Fruit fly (Drosophila melanogaster) whole organism, prepupa: ENCODE measurements around the gene dpp.
A peak's percentile ranks its signal among the peaks of the same experiment; 100 is the strongest.

Source experiments
- Blimp-1 ChIP-seq: fragments of 200-800 bp; sonication (Bioruptor generic); optimal IDR thresholded peaks from 3 replicates; lab custom pipeline; 2017; ENCODE audit warnings: missing biosample characterization, missing genetic modification characterization, mild to moderate bottlenecking, moderate library complexity, missing genetic modification reagents
- CG10669 ChIP-seq: fragments of 200-800 bp; sonication (Bioruptor generic); optimal IDR thresholded peaks from 3 replicates; lab custom pipeline; 2018; ENCODE audit warnings: missing biosample characterization, mild to moderate bottlenecking, missing genetic modification characterization, moderate library complexity
- CG11294 ChIP-seq: fragments of 200-800 bp; sonication (Bioruptor generic); IDR thresholded peaks from 2 replicates; pipeline ENCODE4 v1.3.6; 2022; ENCODE audit warnings: missing biosample characterization, missing genetic modification characterization
- CG11762 ChIP-seq: fragments of 200-800 bp; sonication (Bioruptor generic); optimal IDR thresholded peaks from 3 replicates; lab custom pipeline; 2016; ENCODE audit warnings: missing biosample characterization, missing genetic modification characterization; ENCODE audit not compliant: insufficient read depth
- CG15336 ChIP-seq: fragments of 200-800 bp; sonication (Bioruptor generic); IDR thresholded peaks from 2 replicates; pipeline ENCODE4 v1.3.6; 2022; ENCODE audit warnings: missing biosample characterization, missing genetic modification characterization
- CG1621 ChIP-seq: fragments of 200-800 bp; sonication (Bioruptor generic); optimal IDR thresholded peaks from 3 replicates; lab custom pipeline; 2018; ENCODE audit warnings: missing biosample characterization, mild to moderate bottlenecking, missing genetic modification characterization
- CG16779 ChIP-seq: fragments of 200-800 bp; sonication (Bioruptor generic); optimal IDR thresholded peaks from 3 replicates; lab custom pipeline; 2017; ENCODE audit warnings: missing biosample characterization, mild to moderate bottlenecking, missing genetic modification characterization
- CG3032 ChIP-seq: fragments of 200-800 bp; optimal IDR thresholded peaks from 2 replicates; lab custom pipeline; 2019; ENCODE audit warnings: missing biosample characterization, mild to moderate bottlenecking, missing genetic modification characterization, moderate library complexity
- CG31627 ChIP-seq: fragments of 200-800 bp; sonication (Bioruptor generic); optimal IDR thresholded peaks from 3 replicates; lab custom pipeline; 2016; ENCODE audit warnings: missing biosample characterization, missing genetic modification characterization
- CG32006 ChIP-seq: fragments of 200-800 bp; sonication (Bioruptor generic); optimal IDR thresholded peaks from 3 replicates; lab custom pipeline; 2017; ENCODE audit warnings: missing biosample characterization, mild to moderate bottlenecking, missing genetic modification characterization
- CG34406 ChIP-seq: fragments of 200-800 bp; sonication (Bioruptor generic); optimal IDR thresholded peaks from 3 replicates; lab custom pipeline; 2016; ENCODE audit warnings: missing biosample characterization, missing genetic modification characterization
- CG3919 ChIP-seq: fragments of 200-800 bp; sonication (Bioruptor generic); optimal IDR thresholded peaks from 3 replicates; lab custom pipeline; 2016; ENCODE audit warnings: missing biosample characterization, missing genetic modification characterization
- CG4318 ChIP-seq: fragments of 200-800 bp; sonication (Bioruptor generic); optimal IDR thresholded peaks from 3 replicates; lab custom pipeline; 2017; ENCODE audit warnings: missing biosample characterization, mild to moderate bottlenecking, missing genetic modification characterization
- CG6163 ChIP-seq: fragments of 200-800 bp; sonication (Bioruptor generic); IDR thresholded peaks from 3 replicates; pipeline ENCODE4 v1.3.6; 2022; ENCODE audit warnings: missing biosample characterization, missing genetic modification characterization
- CG6276 ChIP-seq: fragments of 200-800 bp; sonication (Bioruptor generic); optimal IDR thresholded peaks from 2 replicates; lab custom pipeline; 2017; ENCODE audit warnings: missing biosample characterization, mild to moderate bottlenecking, missing genetic modification characterization
- CG6792 ChIP-seq: fragments of 200-800 bp; sonication (Bioruptor generic); optimal IDR thresholded peaks from 3 replicates; lab custom pipeline; 2016; ENCODE audit warnings: missing biosample characterization, missing genetic modification characterization
- CG6808 ChIP-seq: fragments of 200-800 bp; sonication (Bioruptor generic); optimal IDR thresholded peaks from 3 replicates; lab custom pipeline; 2017; ENCODE audit warnings: missing biosample characterization, missing genetic modification characterization, mild to moderate bottlenecking, moderate library complexity, missing genetic modification reagents
- CG6854 ChIP-seq: fragments of 200-800 bp; sonication (Bioruptor generic); optimal IDR thresholded peaks from 2 replicates; lab custom pipeline; 2017; ENCODE audit warnings: missing biosample characterization, mild to moderate bottlenecking, missing genetic modification characterization
- CG7368 ChIP-seq: fragments of 200-800 bp; sonication (Bioruptor generic); optimal IDR thresholded peaks from 3 replicates; lab custom pipeline; 2016; ENCODE audit warnings: missing biosample characterization, missing genetic modification characterization
- CG8119 ChIP-seq: fragments of 200-800 bp; sonication (Bioruptor generic); IDR thresholded peaks from 3 replicates; pipeline ENCODE4 v1.3.6; 2022; ENCODE audit warnings: missing biosample characterization, missing genetic modification characterization
- CG8319 ChIP-seq: fragments of 200-800 bp; sonication (Bioruptor generic); optimal IDR thresholded peaks from 3 replicates; lab custom pipeline; 2016; ENCODE audit warnings: missing biosample characterization, missing genetic modification characterization
- CG8632 ChIP-seq: fragments of 200-800 bp; sonication (Bioruptor generic); optimal IDR thresholded peaks from 3 replicates; lab custom pipeline; 2016; ENCODE audit warnings: missing biosample characterization, missing genetic modification characterization
- CG9139 ChIP-seq: fragments of 200-800 bp; sonication (Bioruptor generic); optimal IDR thresholded peaks from 3 replicates; lab custom pipeline; 2017; ENCODE audit warnings: missing biosample characterization, mild to moderate bottlenecking, missing genetic modification characterization
- Eip75B ChIP-seq: fragments of 200-800 bp; sonication (Bioruptor generic); optimal IDR thresholded peaks from 3 replicates; lab custom pipeline; 2016; ENCODE audit warnings: missing biosample characterization, missing genetic modification characterization
- Eip93F ChIP-seq: fragments of 200-800 bp; sonication (Bioruptor generic); optimal IDR thresholded peaks from 2 replicates; lab custom pipeline; 2016; ENCODE audit warnings: missing biosample characterization, mild to moderate bottlenecking, missing genetic modification characterization
- Ets21C ChIP-seq: fragments of 200-800 bp; sonication (Bioruptor generic); optimal IDR thresholded peaks from 3 replicates; lab custom pipeline; 2016; ENCODE audit warnings: missing biosample characterization, missing genetic modification characterization
- Gug ChIP-seq: fragments of 200-800 bp; sonication (Bioruptor generic); IDR thresholded peaks from 2 replicates; pipeline ENCODE4 v1.3.6; 2022; ENCODE audit warnings: missing biosample characterization, missing genetic modification characterization
- Hr38 ChIP-seq: sonication (Bioruptor generic); optimal IDR thresholded peaks from 2 replicates; lab custom pipeline; 2016; ENCODE audit warnings: missing biosample characterization, missing genetic modification characterization
- Hr39 ChIP-seq: fragments of 200-800 bp; sonication (Bioruptor generic); optimal IDR thresholded peaks from 2 replicates; lab custom pipeline; 2016; ENCODE audit warnings: missing biosample characterization, missing genetic modification characterization
- Lpt ChIP-seq: fragments of 200-800 bp; sonication (Bioruptor generic); optimal IDR thresholded peaks from 3 replicates; lab custom pipeline; 2016; ENCODE audit warnings: missing biosample characterization, missing genetic modification characterization
- OdsH ChIP-seq: fragments of 200-800 bp; sonication (Bioruptor generic); optimal IDR thresholded peaks from 3 replicates; lab custom pipeline; 2016; ENCODE audit warnings: missing biosample characterization, missing genetic modification characterization
- Smox ChIP-seq: fragments of 200-800 bp; sonication (Bioruptor generic); optimal IDR thresholded peaks from 3 replicates; lab custom pipeline; 2016; ENCODE audit warnings: missing biosample characterization, missing genetic modification characterization
- Sox102F ChIP-seq: fragments of 200-800 bp; sonication (Bioruptor generic); optimal IDR thresholded peaks from 2 replicates; lab custom pipeline; 2016; ENCODE audit warnings: missing biosample characterization, mild to moderate bottlenecking, missing genetic modification characterization
- Sox14 ChIP-seq: fragments of 200-800 bp; sonication (Bioruptor generic); optimal IDR thresholded peaks from 3 replicates; lab custom pipeline; 2016; ENCODE audit warnings: missing biosample characterization, missing genetic modification characterization
- Sox15 ChIP-seq: fragments of 200-800 bp; sonication (Bioruptor generic); optimal IDR thresholded peaks from 3 replicates; lab custom pipeline; 2016; ENCODE audit warnings: missing biosample characterization, missing genetic modification characterization
- achi ChIP-seq: fragments of 200-800 bp; sonication (Bioruptor generic); optimal IDR thresholded peaks from 3 replicates; lab custom pipeline; 2016; ENCODE audit warnings: missing biosample characterization, missing genetic modification characterization
- cyc ChIP-seq: fragments of 200-800 bp; sonication (Bioruptor generic); optimal IDR thresholded peaks from 3 replicates; lab custom pipeline; 2016; ENCODE audit warnings: missing biosample characterization, missing genetic modification characterization
- dac ChIP-seq: fragments of 200-800 bp; sonication (Bioruptor generic); optimal IDR thresholded peaks from 2 replicates; lab custom pipeline; 2017; ENCODE audit warnings: missing biosample characterization, mild to moderate bottlenecking, missing genetic modification characterization
- eg ChIP-seq: fragments of 200-800 bp; sonication (Bioruptor generic); IDR thresholded peaks from 3 replicates; pipeline ENCODE4 v1.3.6; 2022; ENCODE audit warnings: missing biosample characterization, missing genetic modification characterization
- esn ChIP-seq: fragments of 200-800 bp; sonication (Bioruptor generic); optimal IDR thresholded peaks from 2 replicates; lab custom pipeline; 2016; ENCODE audit warnings: missing biosample characterization, mild to moderate bottlenecking, missing genetic modification characterization, moderate library complexity
- fd59A ChIP-seq: fragments of 200-800 bp; sonication (Bioruptor generic); optimal IDR thresholded peaks from 2 replicates; lab custom pipeline; 2017; ENCODE audit warnings: missing biosample characterization, mild to moderate bottlenecking, missing genetic modification characterization, missing genetic modification reagents
- fkh ChIP-seq: fragments of 200-800 bp; sonication (Bioruptor generic); optimal IDR thresholded peaks from 3 replicates; lab custom pipeline; 2017; ENCODE audit warnings: missing biosample characterization, mild to moderate bottlenecking, missing genetic modification characterization, moderate library complexity
- lz ChIP-seq: fragments of 200-800 bp; sonication (Bioruptor generic); optimal IDR thresholded peaks from 3 replicates; lab custom pipeline; 2016; ENCODE audit warnings: missing biosample characterization, missing genetic modification characterization
- pdm3 ChIP-seq: fragments of 200-800 bp; sonication (Bioruptor generic); optimal IDR thresholded peaks from 3 replicates; lab custom pipeline; 2016; ENCODE audit warnings: missing biosample characterization, missing genetic modification characterization
- spab ChIP-seq: fragments of 200-800 bp; sonication (Bioruptor generic); optimal IDR thresholded peaks from 2 replicates; lab custom pipeline; 2017; ENCODE audit warnings: missing biosample characterization, mild to moderate bottlenecking, missing genetic modification characterization, missing genetic modification reagents
- ss ChIP-seq, 2 experiments: fragments of 200-800 bp; sonication (Bioruptor generic); optimal IDR thresholded peaks; 2 replicates in 1 of 2; 3 replicates in 1 of 2; lab custom pipeline; 2017 to 2018; ENCODE audit warnings: mild to moderate bottlenecking in 2 of 2, missing biosample characterization in 2 of 2, missing genetic modification characterization in 2 of 2, moderate library complexity in 1 of 2
- topi ChIP-seq: fragments of 200-800 bp; sonication (Bioruptor generic); optimal IDR thresholded peaks from 3 replicates; lab custom pipeline; 2016; ENCODE audit warnings: missing biosample characterization, missing genetic modification characterization
- vri ChIP-seq: fragments of 200-800 bp; sonication (Bioruptor generic); optimal IDR thresholded peaks from 3 replicates; lab custom pipeline; 2016; ENCODE audit warnings: missing biosample characterization, mild to moderate bottlenecking, missing genetic modification characterization

The dpp gene

DNA sequence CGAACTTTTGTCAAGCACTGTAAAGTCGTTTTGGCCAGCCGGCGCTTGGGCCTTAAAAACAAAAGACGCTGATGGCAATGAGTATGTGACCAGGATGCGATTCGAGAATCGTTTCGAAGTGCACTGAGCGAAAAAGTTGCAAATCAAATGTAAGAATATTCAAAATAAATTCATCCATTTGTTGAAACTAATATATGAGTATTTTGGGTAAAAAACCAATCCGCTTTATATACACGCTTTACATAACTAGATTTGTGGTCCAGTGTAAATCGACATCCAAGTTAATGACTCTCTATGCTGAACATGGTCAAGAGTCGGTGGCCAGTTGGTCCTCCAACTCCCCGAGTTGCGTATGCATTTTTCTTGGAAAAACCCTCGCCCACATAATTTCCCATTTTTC, 57.1 kb downstream of the dpp start (continued):
- TF ChIP-seq CG6792 (peak; percentile 11), cyc (GFP tag; lab: Kevin White, UChicago) (peak; percentile 51), CG32006 (GFP tag; lab: Kevin White, UChicago) (peak; percentile 26), dac (GFP tag; lab: Kevin White, UChicago) (no peak), CG9139 (GFP tag; lab: Kevin White, UChicago) (no peak), CG10669 (GFP tag; lab: Kevin White, UChicago) (peak; percentile 54), CG11294 (GFP tag; lab: Robert Waterston, UW) (no peak), ss (GFP tag; optimal IDR thresholded peaks at IDR 0.05; lab: Kevin White, UChicago) (peak; percentile 4 to 52), pdm3 (GFP tag; lab: Kevin White, UChicago) (peak; percentile 28), lz (GFP tag; lab: Kevin White, UChicago) (peak; percentile 40), CG6854 (GFP tag; lab: Kevin White, UChicago) (no peak), CG1621 (tag; lab: Kevin White, UChicago) (peak; percentile 53), Hr39 (GFP tag; lab: Kevin White, UChicago) (peak; percentile 42)

dm6 chr2L:2486851-2487250, 58.7 kb downstream of the dpp start:
- peak; percentile 83 for TF ChIP-seq OdsH (GFP tag; lab: Kevin White, UChicago)
- TF ChIP-seq Gug (GFP tag; lab: Robert Waterston, UW): peak; percentile 47
- TF ChIP-seq Eip93F (GFP tag; lab: Kevin White, UChicago): peak; percentile 46
- TF ChIP-seq CG11294 (GFP tag; lab: Robert Waterston, UW): 0 out of 2 replicates have a peak, but pooled peaks have one; percentile 19
- TF ChIP-seq CG34406 (GFP tag; lab: Kevin White, UChicago): peak; percentile 74
- peak; percentile 70 for TF ChIP-seq CG8632 (GFP tag; lab: Kevin White, UChicago)
- peak; percentile 72 for TF ChIP-seq CG8319
- peak; percentile 81 for TF ChIP-seq cyc (GFP tag; lab: Kevin White, UChicago)
- TF ChIP-seq CG4318 (GFP tag; lab: Kevin White, UChicago): peak; percentile 64
- TF ChIP-seq CG6808 (GFP tag; lab: Kevin White, UChicago): peak; percentile 84
- TF ChIP-seq Hr39 (GFP tag; lab: Kevin White, UChicago): peak; percentile 84
- peak; percentile 34 for TF ChIP-seq CG6276 (GFP tag; lab: Kevin White, UChicago)
- TF ChIP-seq CG16779 (tag; lab: Kevin White, UChicago): peak; percentile 62
- TF ChIP-seq CG11762 (GFP tag; lab: Kevin White, UChicago): peak; percentile 63
- TF ChIP-seq vri: peak; percentile 83
- peak; percentile 85 for TF ChIP-seq topi
- TF ChIP-seq Blimp-1 (GFP tag; lab: Kevin White, UChicago): peak; percentile 43
- TF ChIP-seq CG3032 (tag; lab: Kevin White, UChicago): peak; percentile 85
- TF ChIP-seq CG6163 (GFP tag; lab: Robert Waterston, UW): peak; percentile 76
- TF ChIP-seq CG6854 (GFP tag; lab: Kevin White, UChicago): peak; percentile 41
- TF ChIP-seq Eip75B: peak; percentile 87
- TF ChIP-seq CG15336 (GFP tag; lab: Robert Waterston, UW): peak; percentile 75
- peak; percentile 82 for TF ChIP-seq achi (GFP tag; lab: Kevin White, UChicago)
- peak; percentile 86 for TF ChIP-seq CG31627 (GFP tag; lab: Kevin White, UChicago)
- peak; percentile 37; the same call in 1 of the 3 replicates for TF ChIP-seq eg (GFP tag; lab: Robert Waterston, UW)
- TF ChIP-seq dac (GFP tag; lab: Kevin White, UChicago): peak; percentile 15
- peak; percentile 89 for TF ChIP-seq CG3919 (GFP tag; lab: Kevin White, UChicago)
- TF ChIP-seq Sox102F: peak; percentile 83
- peak; percentile 70 for TF ChIP-seq CG7368
- no peak for TF ChIP-seq Hr38 (GFP tag; lab: Kevin White, UChicago)
- peak; percentile 69 for TF ChIP-seq Lpt (GFP tag; lab: Kevin White, UChicago)
- TF ChIP-seq Sox14 (GFP tag; lab: Kevin White, UChicago): peak; percentile 87
- no peak for TF ChIP-seq fkh
- TF ChIP-seq Smox (GFP tag; lab: Kevin White, UChicago): peak; percentile 84
- peak; percentile 80 for TF ChIP-seq spab (GFP tag; lab: Kevin White, UChicago)
- peak; percentile 75 for TF ChIP-seq CG8119 (GFP tag; lab: Robert Waterston, UW)
- TF ChIP-seq Sox15 (GFP tag; lab: Kevin White, UChicago): peak; percentile 43
- peak; percentile 59 for TF ChIP-seq CG9139 (GFP tag; lab: Kevin White, UChicago)
- peak; percentile 89 for TF ChIP-seq esn (GFP tag; lab: Kevin White, UChicago)
- peak; percentile 74 for TF ChIP-seq Ets21C (GFP tag; lab: Kevin White, UChicago)
- peak; percentile 77 for TF ChIP-seq fd59A
- peak; percentile 84 for TF ChIP-seq pdm3 (GFP tag; lab: Kevin White, UChicago)
- peak in 1 of 2 experiments; percentile 73 for TF ChIP-seq ss (GFP tag; optimal IDR thresholded peaks at IDR 0.05; lab: Kevin White, UChicago)
